Worm (Caenorhabditis elegans) whole organism, young adult: ENCODE measurements around the gene hpl-2.

Source experiments
- F57A8.1 ChIP-seq: fragments of 200-800 bp; sonication (Bioruptor generic); optimal IDR thresholded peaks from 2 replicates; lab custom pipeline; 2018; ENCODE audit warnings: mild to moderate bottlenecking, missing genetic modification characterization, moderate library complexity, missing compliant biosample characterization
- athp-1 ChIP-seq: sonication (generic microtip); optimal IDR thresholded peaks from 2 replicates; lab custom pipeline; 2017; ENCODE audit warnings: mild to moderate bottlenecking, missing genetic modification characterization, missing compliant biosample characterization
- attf-5 ChIP-seq: fragments of 200-800 bp; sonication (Bioruptor generic); optimal IDR thresholded peaks from 2 replicates; lab custom pipeline; 2018; ENCODE audit warnings: mild to moderate bottlenecking, missing genetic modification characterization, missing compliant biosample characterization
- hmg-20 ChIP-seq: fragments of 200-800 bp; sonication (Bioruptor generic); IDR thresholded peaks from 2 replicates; pipeline ENCODE4 v1.3.6; 2022; ENCODE audit warnings: missing genetic modification reagents, missing genetic modification characterization, missing compliant biosample characterization
- snpc-3.4 ChIP-seq: sonication (generic microtip); optimal IDR thresholded peaks from 2 replicates; lab custom pipeline; 2017; ENCODE audit warnings: missing genetic modification characterization, mild to moderate bottlenecking, missing compliant biosample characterization, antibody characterized with exemption, moderate library complexity, missing genotype, missing genetic modification reagents

DNA sequence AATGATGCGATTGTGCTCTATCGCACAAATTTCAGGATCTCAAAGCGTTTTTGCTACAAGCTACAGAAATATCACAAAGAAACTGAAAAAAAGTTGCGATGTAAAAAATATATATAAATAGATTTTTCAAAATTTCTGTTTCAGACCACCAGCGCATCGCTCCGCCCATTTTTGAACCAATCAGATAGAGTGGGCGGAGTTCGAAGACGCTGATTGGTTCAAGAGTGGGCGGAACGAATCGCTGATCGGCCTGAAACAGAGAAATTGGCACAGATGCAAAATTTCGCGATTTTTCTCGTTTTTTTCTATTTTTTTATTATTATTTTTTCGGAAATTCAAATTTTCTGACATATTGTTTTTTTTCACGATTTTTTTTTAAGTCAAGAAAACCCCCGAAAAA lies 52.5 kb downstream of the hpl-2 start:
- TF ChIP-seq snpc-3.4: no peak
- no peak for TF ChIP-seq hmg-20 (GFP tag; lab: Robert Waterston, UW)
- no peak for TF ChIP-seq attf-5 (GFP tag; lab: Kevin White, UChicago)
- no peak for TF ChIP-seq F57A8.1
- TF ChIP-seq athp-1: no peak
